Fruit fly (Drosophila melanogaster): Measurements from ENCODE around the gene Npc1a.

Gene Npc1a

dm6 chr2L:10220501-10221386, at the start of gene Npc1a, which contains the start of gene Prosalpha6:
TSS of gene Npc1a (minus strand) at chr2L:10221216.
TSS of gene Prosalpha6 (plus strand) at chr2L:10221351.
- TF ChIP-seq ttk (optimal IDR thresholded peaks at IDR 0.05): no peak
- TF ChIP-seq psq (optimal IDR thresholded peaks at IDR 0.05): no peak
- no peak for TF ChIP-seq insv (optimal IDR thresholded peaks at IDR 0.05)
- no peak for TF ChIP-seq Sin3A (optimal IDR thresholded peaks at IDR 0.05)
- TF ChIP-seq h (optimal IDR thresholded peaks at IDR 0.05): no peak
- no peak for TF ChIP-seq Myc (optimal IDR thresholded peaks at IDR 0.05)

- TF ChIP-seq insv (optimal IDR thresholded peaks at IDR 0.05) (no peak), ttk (optimal IDR thresholded peaks at IDR 0.05) (no peak), psq (optimal IDR thresholded peaks at IDR 0.05) (no peak), Myc (optimal IDR thresholded peaks at IDR 0.05) (no peak), h (optimal IDR thresholded peaks at IDR 0.05) (no peak), Sin3A (optimal IDR thresholded peaks at IDR 0.05) (no peak)
These were observed 48.8 kb upstream of the Npc1a start, which contains the start of gene Mulk for dm6 chr2L:10269854-10270253. TSS of gene Mulk (plus strand) at chr2L:10270051.

- no peak for TF ChIP-seq Myc (optimal IDR thresholded peaks at IDR 0.05)
- no peak for TF ChIP-seq insv (optimal IDR thresholded peaks at IDR 0.05)
- TF ChIP-seq h (optimal IDR thresholded peaks at IDR 0.05): no peak
- TF ChIP-seq Sin3A (optimal IDR thresholded peaks at IDR 0.05): no peak
- no peak for TF ChIP-seq ttk (optimal IDR thresholded peaks at IDR 0.05)
- no peak for TF ChIP-seq psq (optimal IDR thresholded peaks at IDR 0.05)
These were observed 47.7 kb upstream of the Npc1a start, which contains the start of gene CG4957 for dm6 chr2L:10268688-10269087. TSS of gene CG4957 (plus strand) at chr2L:10268872.

- no peak for TF ChIP-seq Myc (optimal IDR thresholded peaks at IDR 0.05)
- TF ChIP-seq ttk (optimal IDR thresholded peaks at IDR 0.05): no peak
- no peak for TF ChIP-seq psq (optimal IDR thresholded peaks at IDR 0.05)
- TF ChIP-seq h (optimal IDR thresholded peaks at IDR 0.05): no peak
- TF ChIP-seq insv (optimal IDR thresholded peaks at IDR 0.05): no peak
- no peak for TF ChIP-seq Sin3A (optimal IDR thresholded peaks at IDR 0.05)
These were observed 45.5 kb upstream of the Npc1a start, which contains the start of gene CG4953 for dm6 chr2L:10266511-10266910. TSS of gene CG4953 (plus strand) at chr2L:10266703.

dm6 chr2L:10265129-10265528, 44.1 kb upstream of the Npc1a start, which contains the start of gene Mob3:
TSS of gene Mob3 (plus strand) at chr2L:10265336.
- TF ChIP-seq h (optimal IDR thresholded peaks at IDR 0.05): no peak
- no peak for TF ChIP-seq Myc (optimal IDR thresholded peaks at IDR 0.05)
- TF ChIP-seq ttk (optimal IDR thresholded peaks at IDR 0.05): no peak
- no peak for TF ChIP-seq psq (optimal IDR thresholded peaks at IDR 0.05)
- no peak for TF ChIP-seq Sin3A (optimal IDR thresholded peaks at IDR 0.05)
- no peak for TF ChIP-seq insv (optimal IDR thresholded peaks at IDR 0.05)

dm6 chr2L:10263830-10264634, 43.0 kb upstream of the Npc1a start, which contains the start of gene REPTOR-BP:
TSS of gene REPTOR-BP (plus strand) at chr2L:10264125.
- no peak for TF ChIP-seq insv (optimal IDR thresholded peaks at IDR 0.05)
- TF ChIP-seq h (optimal IDR thresholded peaks at IDR 0.05): no peak
- no peak for TF ChIP-seq Sin3A (optimal IDR thresholded peaks at IDR 0.05)

- TF ChIP-seq psq (optimal IDR thresholded peaks at IDR 0.05): no peak
- TF ChIP-seq ttk (optimal IDR thresholded peaks at IDR 0.05): no peak
These were observed 42.3 kb upstream of the Npc1a start, which contains the start of gene Rsf1 for dm6 chr2L:10263343-10263744. TSS of gene Rsf1 (minus strand) at chr2L:10263554.

dm6 chr2L:10261774-10262173, 40.8 kb upstream of the Npc1a start:
- TF ChIP-seq ttk (optimal IDR thresholded peaks at IDR 0.05) (no peak), h (optimal IDR thresholded peaks at IDR 0.05) (no peak), psq (optimal IDR thresholded peaks at IDR 0.05) (no peak), insv (optimal IDR thresholded peaks at IDR 0.05) (no peak)

dm6 chr2L:10260750-10261493, 39.9 kb upstream of the Npc1a start, which contains the start of gene Pten:
TSS of gene Pten (minus strand) at chr2L:10261049.
- TF ChIP-seq h (optimal IDR thresholded peaks at IDR 0.05) (no peak), psq (optimal IDR thresholded peaks at IDR 0.05) (no peak), Sin3A (optimal IDR thresholded peaks at IDR 0.05) (no peak), Myc (optimal IDR thresholded peaks at IDR 0.05) (no peak), insv (optimal IDR thresholded peaks at IDR 0.05) (no peak), ttk (optimal IDR thresholded peaks at IDR 0.05) (no peak)

- TF ChIP-seq insv (optimal IDR thresholded peaks at IDR 0.05): no peak
- no peak for TF ChIP-seq ttk (optimal IDR thresholded peaks at IDR 0.05)
- no peak for TF ChIP-seq Sin3A (optimal IDR thresholded peaks at IDR 0.05)
- TF ChIP-seq psq (optimal IDR thresholded peaks at IDR 0.05): no peak
These were observed 39.1 kb upstream of the Npc1a start for dm6 chr2L:10259960-10260749.

- TF ChIP-seq ttk (optimal IDR thresholded peaks at IDR 0.05): no peak
- TF ChIP-seq psq (optimal IDR thresholded peaks at IDR 0.05): no peak
- no peak for TF ChIP-seq Myc (optimal IDR thresholded peaks at IDR 0.05)
- no peak for TF ChIP-seq h (optimal IDR thresholded peaks at IDR 0.05)
- no peak for TF ChIP-seq Sin3A (optimal IDR thresholded peaks at IDR 0.05)
- TF ChIP-seq insv (optimal IDR thresholded peaks at IDR 0.05): no peak
These were observed 34.7 kb upstream of the Npc1a start, which contains the start of gene CG5676 for dm6 chr2L:10255725-10256158. TSS of gene CG5676 (minus strand) at chr2L:10255891.

Measured in Kc167 (cell line).